Worm (Caenorhabditis elegans) whole organism, L1 larva: ENCODE measurements around the gene F21F8.5.

Source experiments
- C16A3.4 ChIP-seq: fragments of 150-350 bp; optimal IDR thresholded peaks from 2 replicates; lab custom pipeline; 2014; ENCODE audit warnings: missing biosample characterization, missing genetic modification characterization
- ama-1 ChIP-seq: fragments of 150-350 bp; optimal IDR thresholded peaks from 2 replicates; lab custom pipeline; 2014
- elt-2 ChIP-seq: sonication (generic microtip); optimal IDR thresholded peaks from 2 replicates; lab custom pipeline; 2016; ENCODE audit warnings: missing genetic modification characterization, mild to moderate bottlenecking, inconsistent platforms, missing compliant biosample characterization, missing genetic modification reagents
- grh-1 ChIP-seq: fragments of 200-800 bp; sonication (Bioruptor generic); IDR thresholded peaks from 2 replicates; pipeline ENCODE4 v1.3.6; 2022; ENCODE audit warnings: missing genetic modification reagents, missing genetic modification characterization, missing compliant biosample characterization
- lin-15B ChIP-seq: fragments of 150-350 bp; sonication (generic microtip); optimal IDR thresholded peaks from 3 replicates; lab custom pipeline; 2014; ENCODE audit warnings: missing biosample characterization, missing genetic modification characterization
- lsy-2 ChIP-seq, 2 experiments: fragments of 150-350 bp; optimal IDR thresholded peaks; 2 replicates each; lab custom pipeline; 2014; ENCODE audit warnings: missing biosample characterization in 2 of 2, missing genetic modification characterization in 2 of 2
- nhr-76 ChIP-seq: sonication (generic microtip); optimal IDR thresholded peaks from 2 replicates; lab custom pipeline; 2017; ENCODE audit warnings: missing biosample characterization, missing genetic modification characterization
- pag-3 ChIP-seq: sonication (generic microtip); optimal IDR thresholded peaks from 2 replicates; lab custom pipeline; 2017; ENCODE audit warnings: missing genetic modification characterization, mild to moderate bottlenecking, missing compliant biosample characterization, antibody characterized with exemption, borderline replicate concordance; ENCODE audit not compliant: insufficient read depth
- sox-4 ChIP-seq: sonication (generic microtip); optimal IDR thresholded peaks from 2 replicates; lab custom pipeline; 2016; ENCODE audit warnings: missing genetic modification characterization, missing compliant biosample characterization
- unc-62 ChIP-seq: fragments of 150-350 bp; optimal IDR thresholded peaks from 2 replicates; lab custom pipeline; 2014; ENCODE audit warnings: missing biosample characterization, missing genetic modification reagents, missing genetic modification characterization
- unc-98 ChIP-seq: fragments of 200-800 bp; sonication (Bioruptor generic); IDR thresholded peaks from 2 replicates; pipeline ENCODE4 v1.3.6; 2022; ENCODE audit warnings: missing genetic modification characterization, missing compliant biosample characterization

DNA sequence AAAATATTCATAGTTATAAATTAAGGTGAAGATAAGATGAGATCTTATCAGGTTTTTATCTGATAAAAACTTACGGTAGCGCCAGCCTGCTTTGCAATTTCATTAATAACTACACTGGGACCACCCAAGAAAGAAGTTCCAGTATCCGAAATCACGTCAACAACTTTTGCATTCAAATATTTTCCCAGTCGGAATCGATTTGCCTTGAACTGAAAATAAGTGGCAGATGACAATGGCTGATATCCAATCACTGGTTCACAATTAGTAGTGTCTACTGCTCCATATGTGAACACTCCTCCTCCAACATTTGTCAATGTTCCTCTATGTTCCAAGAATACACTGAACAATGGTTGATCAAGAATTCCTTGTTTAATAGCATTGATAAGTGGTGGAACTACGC is at the start of gene F21F8.5:
- no peak for TF ChIP-seq C16A3.4 (tag; lab: Kevin White, UChicago)
- no peak for TF ChIP-seq grh-1
- TF ChIP-seq ama-1 (lab: Kevin White, UChicago): no peak
- no peak for TF ChIP-seq elt-2 (tag; lab: Kevin White, UChicago)
- TF ChIP-seq unc-62 (GFP tag; lab: Kevin White, UChicago): no peak
- TF ChIP-seq lsy-2 (tag; optimal IDR thresholded peaks at IDR 0.05; lab: Kevin White, UChicago): no peak
- no peak for TF ChIP-seq nhr-76 (tag; lab: Kevin White, UChicago)
- TF ChIP-seq lin-15B: no peak
- TF ChIP-seq unc-98 (GFP tag; lab: Robert Waterston, UW): no peak
- TF ChIP-seq sox-4 (tag; lab: Kevin White, UChicago): no peak
- TF ChIP-seq pag-3: no peak
